Worm (Caenorhabditis elegans) whole organism, early embryonic: ENCODE results near the gene T22F3.11.
"Not testable (repeated sequence)": the region's sequence is repeated elsewhere in the genome, so short reads cannot be mapped to it uniquely, and the experiment has no call there.

Source experiments
- B0310.2 ChIP-seq: sonication (generic microtip); optimal IDR thresholded peaks from 2 replicates; lab custom pipeline; 2016; ENCODE audit warnings: mild to moderate bottlenecking, missing genetic modification characterization, missing compliant biosample characterization
- F13C5.2 ChIP-seq: sonication (generic microtip); optimal IDR thresholded peaks from 2 replicates; lab custom pipeline; 2017; ENCODE audit warnings: mild to moderate bottlenecking, missing genetic modification characterization, inconsistent platforms, missing compliant biosample characterization
- aly-1 ChIP-seq: sonication (generic microtip); optimal IDR thresholded peaks from 2 replicates; lab custom pipeline; 2016; ENCODE audit warnings: missing genetic modification characterization, missing compliant biosample characterization
- ama-1 ChIP-seq: fragments of 150-350 bp; optimal IDR thresholded peaks from 2 replicates; lab custom pipeline; 2014
- ceh-13 ChIP-seq: fragments of 200-800 bp; sonication (Bioruptor generic); optimal IDR thresholded peaks from 2 replicates; lab custom pipeline; 2018; ENCODE audit warnings: mild to moderate bottlenecking, missing genetic modification characterization, missing compliant biosample characterization
- ceh-36 ChIP-seq: sonication (generic microtip); optimal IDR thresholded peaks from 2 replicates; lab custom pipeline; 2016; ENCODE audit warnings: missing genetic modification characterization, inconsistent platforms, missing compliant biosample characterization
- ets-7 ChIP-seq: sonication (generic microtip); optimal IDR thresholded peaks from 2 replicates; lab custom pipeline; 2016; ENCODE audit warnings: missing genotype, missing genetic modification characterization, missing compliant biosample characterization
- flt-1 ChIP-seq: fragments of 200-800 bp; sonication (Bioruptor generic); IDR thresholded peaks from 2 replicates; pipeline ENCODE4 v1.3.6; 2022; ENCODE audit warnings: missing genetic modification characterization, missing compliant biosample characterization
- hmbx-1 ChIP-seq: sonication (generic microtip); optimal IDR thresholded peaks from 2 replicates; lab custom pipeline; 2016; ENCODE audit warnings: mild to moderate bottlenecking, missing genetic modification characterization, missing compliant biosample characterization
- hmg-4 ChIP-seq: fragments of 200-800 bp; sonication (Bioruptor generic); optimal IDR thresholded peaks from 2 replicates; lab custom pipeline; 2018; ENCODE audit warnings: mild to moderate bottlenecking, missing genetic modification characterization, missing compliant biosample characterization
- hnd-1 ChIP-seq: sonication (generic microtip); optimal IDR thresholded peaks from 2 replicates; lab custom pipeline; 2016; ENCODE audit warnings: missing genetic modification characterization, missing compliant biosample characterization
- pes-1 ChIP-seq: fragments of 200-800 bp; sonication (Bioruptor generic); IDR thresholded peaks from 2 replicates; pipeline ENCODE4 v1.3.6; 2022; ENCODE audit warnings: missing genetic modification reagents, missing genetic modification characterization, missing compliant biosample characterization
- scrt-1 ChIP-seq: fragments of 200-800 bp; sonication (Bioruptor generic); IDR thresholded peaks from 2 replicates; pipeline ENCODE4 v1.3.6; 2022; ENCODE audit warnings: missing genetic modification characterization, missing compliant biosample characterization
- sea-1 ChIP-seq: fragments of 200-800 bp; sonication (Bioruptor generic); conservative IDR thresholded peaks from 2 replicates; pipeline ENCODE4 v1.3.6; 2022; ENCODE audit warnings: missing genetic modification characterization, missing compliant biosample characterization
- tbx-11 ChIP-seq: fragments of 200-800 bp; sonication (Bioruptor generic); IDR thresholded peaks from 2 replicates; pipeline ENCODE4 v1.3.6; 2022; ENCODE audit warnings: missing genetic modification characterization, missing compliant biosample characterization
- tbx-37 ChIP-seq: fragments of 200-800 bp; sonication (Bioruptor generic); conservative IDR thresholded peaks from 2 replicates; pipeline ENCODE4 v1.3.6; 2022; ENCODE audit warnings: missing genetic modification reagents, missing genetic modification characterization, missing compliant biosample characterization
- tra-4 ChIP-seq: sonication (generic microtip); optimal IDR thresholded peaks from 2 replicates; lab custom pipeline; 2017; ENCODE audit warnings: missing genetic modification characterization, missing compliant biosample characterization

The T22F3.11 gene

ce11 chrV:3597052-3597451 lies 17.3 kb downstream of the T22F3.11 start, which contains the start of gene srh-212:
Gene srh-212 (minus strand): TSS chrV:3597152.
- TF ChIP-seq hmg-4 (GFP tag; lab: Kevin White, UChicago); sea-1 (GFP tag; lab: Robert Waterston, UW); B0310.2 (tag; lab: Kevin White, UChicago): not testable (repeated sequence)

ce11 chrV:3594936-3595335 lies 19.4 kb downstream of the T22F3.11 start, which contains the start of gene srh-213:
Gene srh-213 (minus strand): TSS chrV:3595036.
- TF ChIP-seq F13C5.2 (tag; lab: Kevin White, UChicago): no peak
- TF ChIP-seq flt-1: no peak
- TF ChIP-seq pes-1 (GFP tag; lab: Robert Waterston, UW): no peak
- TF ChIP-seq ets-7 (tag; lab: Kevin White, UChicago): no peak
- no peak for TF ChIP-seq tbx-11 (GFP tag; lab: Robert Waterston, UW)
- TF ChIP-seq tra-4: no peak

- no peak for TF ChIP-seq flt-1
- no peak for TF ChIP-seq ama-1
- no peak for TF ChIP-seq hmg-4 (GFP tag; lab: Kevin White, UChicago)
- no peak for TF ChIP-seq tbx-11 (GFP tag; lab: Robert Waterston, UW)
These were observed 22.3 kb downstream of the T22F3.11 start, which contains the start of gene T22F3.12 for ce11 chrV:3592099-3592498. Gene T22F3.12 (minus strand): TSS chrV:3592199.

- TF ChIP-seq ama-1 (no peak), pes-1 (GFP tag; lab: Robert Waterston, UW) (0 out of 2 replicates have a peak, but pooled peaks have one; percentile 23)
These were observed 26.1 kb downstream of the T22F3.11 start for ce11 chrV:3588223-3588622.

- TF ChIP-seq ceh-36: peak; percentile 60
- no peak for TF ChIP-seq ama-1
- peak; percentile 52 for TF ChIP-seq B0310.2 (tag; lab: Kevin White, UChicago)
- TF ChIP-seq sea-1 (GFP tag; lab: Robert Waterston, UW): peak; percentile 68; the same call in 1 of the 2 replicates
- peak; percentile 45; the same call in 1 of the 2 replicates for TF ChIP-seq scrt-1 (GFP tag; lab: Robert Waterston, UW)
- TF ChIP-seq ets-7 (tag; lab: Kevin White, UChicago): no peak
- TF ChIP-seq tra-4: no peak
- peak; percentile 55; the same call in 1 of the 2 replicates for TF ChIP-seq tbx-11 (GFP tag; lab: Robert Waterston, UW)
- peak; percentile 28 for TF ChIP-seq hnd-1 (tag; lab: Kevin White, UChicago)
- TF ChIP-seq hmg-4 (GFP tag; lab: Kevin White, UChicago): peak; percentile 61
- no peak for TF ChIP-seq tbx-37 (GFP tag; lab: Robert Waterston, UW)
- peak; percentile 59 for TF ChIP-seq F13C5.2 (tag; lab: Kevin White, UChicago)
- peak; percentile 84 for TF ChIP-seq pes-1 (GFP tag; lab: Robert Waterston, UW)
These were observed 26.7 kb downstream of the T22F3.11 start for ce11 chrV:3587633-3588032.

- no peak for TF ChIP-seq aly-1 (tag; lab: Kevin White, UChicago)
- no peak for TF ChIP-seq sea-1 (GFP tag; lab: Robert Waterston, UW)
- no peak for TF ChIP-seq F13C5.2 (tag; lab: Kevin White, UChicago)
- TF ChIP-seq tbx-37 (GFP tag; lab: Robert Waterston, UW): no peak
- TF ChIP-seq hmg-4 (GFP tag; lab: Kevin White, UChicago): peak; percentile 6
- no peak for TF ChIP-seq hmbx-1 (tag; lab: Kevin White, UChicago)
These were observed 28.2 kb downstream of the T22F3.11 start, which contains the start of the genes rpl-11.1 and T22F3.2 for ce11 chrV:3586014-3586689. Gene rpl-11.1 (minus strand): TSS chrV:3586064. Gene T22F3.2 (plus strand): TSS chrV:3586639.

ce11 chrV:3585011-3585410 lies 29.3 kb downstream of the T22F3.11 start:
- TF ChIP-seq ets-7 (tag; lab: Kevin White, UChicago) (no peak), ama-1 (no peak), tbx-37 (GFP tag; lab: Robert Waterston, UW) (no peak), B0310.2 (tag; lab: Kevin White, UChicago) (no peak), hmbx-1 (tag; lab: Kevin White, UChicago) (no peak), ceh-13 (GFP tag; lab: Kevin White, UChicago) (no peak), pes-1 (GFP tag; lab: Robert Waterston, UW) (no peak), tbx-11 (GFP tag; lab: Robert Waterston, UW) (no peak), hmg-4 (GFP tag; lab: Kevin White, UChicago) (no peak), aly-1 (tag; lab: Kevin White, UChicago) (no peak), flt-1 (no peak), ceh-36 (no peak), scrt-1 (GFP tag; lab: Robert Waterston, UW) (no peak), F13C5.2 (tag; lab: Kevin White, UChicago) (no peak), sea-1 (GFP tag; lab: Robert Waterston, UW) (no peak), tra-4 (no peak), hnd-1 (tag; lab: Kevin White, UChicago) (no peak)

- TF ChIP-seq tbx-37 (GFP tag; lab: Robert Waterston, UW) (no peak), ets-7 (tag; lab: Kevin White, UChicago) (no peak), scrt-1 (GFP tag; lab: Robert Waterston, UW) (no peak), B0310.2 (tag; lab: Kevin White, UChicago) (no peak), ama-1 (no peak), ceh-13 (GFP tag; lab: Kevin White, UChicago) (no peak), tra-4 (no peak), tbx-11 (GFP tag; lab: Robert Waterston, UW) (no peak), hmbx-1 (tag; lab: Kevin White, UChicago) (no peak), hmg-4 (GFP tag; lab: Kevin White, UChicago) (no peak), ceh-36 (no peak)
These were observed 30.7 kb downstream of the T22F3.11 start for ce11 chrV:3583622-3584021.
